Worm (Caenorhabditis elegans) whole organism, L4 larva: ENCODE data around the gene rps-14.

ENCODE experiments used
- F37D6.2 ChIP-seq: sonication (generic microtip); optimal IDR thresholded peaks from 2 replicates; lab custom pipeline; 2016; ENCODE audit warnings: mild to moderate bottlenecking, missing genetic modification characterization, missing compliant biosample characterization
- R02D3.7 ChIP-seq: fragments of 150-350 bp; sonication (generic microtip); optimal IDR thresholded peaks from 3 replicates; lab custom pipeline; 2014; ENCODE audit warnings: missing biosample characterization, missing genetic modification characterization
- Y5F2A.4 ChIP-seq: fragments of 200-800 bp; sonication (Bioruptor generic); optimal IDR thresholded peaks from 2 replicates; lab custom pipeline; 2018; ENCODE audit warnings: mild to moderate bottlenecking, missing genetic modification characterization, missing compliant biosample characterization
- Y75B8A.6 ChIP-seq: fragments of 200-800 bp; sonication (Bioruptor generic); IDR thresholded peaks from 2 replicates; pipeline ENCODE4 v1.3.6; 2022; ENCODE audit warnings: missing genetic modification reagents, missing genetic modification characterization, missing compliant biosample characterization
- ZK337.2 ChIP-seq: fragments of 200-800 bp; sonication (Bioruptor generic); IDR thresholded peaks from 2 replicates; pipeline ENCODE4 v1.3.6; 2022; ENCODE audit warnings: missing genetic modification reagents, missing genetic modification characterization, missing compliant biosample characterization
- ama-1 ChIP-seq: fragments of 150-350 bp; optimal IDR thresholded peaks from 2 replicates; lab custom pipeline; 2014; ENCODE audit warnings: inconsistent platforms, mixed read lengths
- attf-4 ChIP-seq: sonication (generic microtip); optimal IDR thresholded peaks from 3 replicates; lab custom pipeline; 2017; ENCODE audit warnings: missing biosample characterization, missing genetic modification characterization
- ceh-32 ChIP-seq: sonication (generic microtip); optimal IDR thresholded peaks from 2 replicates; lab custom pipeline; 2016; ENCODE audit warnings: mild to moderate bottlenecking, missing genetic modification characterization, missing compliant biosample characterization; ENCODE audit not compliant: poor library complexity
- ceh-44 ChIP-seq: fragments of 200-800 bp; sonication (Bioruptor generic); IDR thresholded peaks from 2 replicates; pipeline ENCODE4 v1.3.6; 2022; ENCODE audit warnings: missing genetic modification reagents, missing genetic modification characterization, missing compliant biosample characterization
- ceh-62 ChIP-seq: sonication (generic microtip); optimal IDR thresholded peaks from 2 replicates; lab custom pipeline; 2017; ENCODE audit warnings: missing biosample characterization, missing genetic modification characterization
- cey-2 ChIP-seq: sonication (generic microtip); optimal IDR thresholded peaks from 3 replicates; lab custom pipeline; 2017; ENCODE audit warnings: missing genetic modification characterization, mild to moderate bottlenecking, missing compliant biosample characterization, antibody characterized with exemption, borderline replicate concordance; ENCODE audit not compliant: insufficient read depth
- daf-16 ChIP-seq, 3 experiments: sonication (generic microtip); optimal IDR thresholded peaks; 2 replicates each; lab custom pipeline; 2016 to 2017; ENCODE audit warnings: missing genetic modification characterization in 3 of 3, missing genetic modification reagents in 3 of 3, mild to moderate bottlenecking in 2 of 3, missing compliant biosample characterization in 2 of 3, missing biosample characterization in 1 of 3, moderate library complexity in 1 of 3
- dmd-6 ChIP-seq: fragments of 200-800 bp; sonication (Bioruptor generic); IDR thresholded peaks from 2 replicates; pipeline ENCODE4 v1.3.6; 2022; ENCODE audit warnings: missing genetic modification reagents, missing genetic modification characterization, missing compliant biosample characterization
- dpl-1 ChIP-seq: fragments of 150-350 bp; optimal IDR thresholded peaks from 2 replicates; lab custom pipeline; 2014; ENCODE audit warnings: missing biosample characterization, missing genetic modification reagents, missing genetic modification characterization
- gei-8 ChIP-seq: fragments of 200-800 bp; sonication (Bioruptor generic); optimal IDR thresholded peaks from 2 replicates; lab custom pipeline; 2018; ENCODE audit warnings: mild to moderate bottlenecking, missing genetic modification characterization, missing compliant biosample characterization
- hlh-11 ChIP-seq: fragments of 200-800 bp; sonication (Bioruptor generic); optimal IDR thresholded peaks from 2 replicates; lab custom pipeline; 2018; ENCODE audit warnings: mild to moderate bottlenecking, missing genetic modification characterization, missing compliant biosample characterization
- hlh-30 ChIP-seq: sonication (generic microtip); optimal IDR thresholded peaks from 2 replicates; lab custom pipeline; 2017; ENCODE audit warnings: antibody characterized with exemption, mild to moderate bottlenecking, missing genetic modification characterization, missing compliant biosample characterization; ENCODE audit not compliant: insufficient read depth
- lin-1 ChIP-seq: fragments of 200-800 bp; sonication (Bioruptor generic); IDR thresholded peaks from 2 replicates; pipeline ENCODE4 v1.3.6; 2022; ENCODE audit warnings: missing genetic modification reagents, missing genetic modification characterization, missing compliant biosample characterization
- lin-13 ChIP-seq: fragments of 150-350 bp; optimal IDR thresholded peaks from 2 replicates; lab custom pipeline; 2014; ENCODE audit warnings: missing biosample characterization, missing genetic modification reagents, missing genetic modification characterization
- lin-38 ChIP-seq: fragments of 200-800 bp; sonication (Bioruptor generic); IDR thresholded peaks from 2 replicates; pipeline ENCODE4 v1.3.6; 2022; ENCODE audit warnings: missing genetic modification reagents, missing genetic modification characterization, missing compliant biosample characterization
- mdt-29 ChIP-seq: fragments of 200-800 bp; sonication (Bioruptor generic); IDR thresholded peaks from 2 replicates; pipeline ENCODE4 v1.3.6; 2022; ENCODE audit warnings: missing genetic modification reagents, missing genetic modification characterization, missing compliant biosample characterization
- mep-1 ChIP-seq: fragments of 150-350 bp; sonication (generic microtip); optimal IDR thresholded peaks from 3 replicates; lab custom pipeline; 2014; ENCODE audit warnings: missing biosample characterization, missing genetic modification characterization
- mes-2 ChIP-seq: sonication (generic microtip); optimal IDR thresholded peaks from 2 replicates; lab custom pipeline; 2016; ENCODE audit warnings: missing genotype, mild to moderate bottlenecking, missing genetic modification characterization, missing compliant biosample characterization; ENCODE audit not compliant: poor library complexity, severe bottlenecking
- nhr-237 ChIP-seq: sonication (generic microtip); optimal IDR thresholded peaks from 2 replicates; lab custom pipeline; 2017; ENCODE audit warnings: missing biosample characterization, missing genetic modification characterization
- nhr-41 ChIP-seq: fragments of 200-800 bp; sonication (Bioruptor generic); IDR thresholded peaks from 2 replicates; pipeline ENCODE4 v1.3.6; 2022; ENCODE audit warnings: missing genetic modification reagents, missing genetic modification characterization, missing compliant biosample characterization
- nhr-42 ChIP-seq: fragments of 200-800 bp; sonication (Bioruptor generic); IDR thresholded peaks from 2 replicates; pipeline ENCODE4 v1.3.6; 2022; ENCODE audit warnings: missing genetic modification characterization, missing compliant biosample characterization
- nhr-6 ChIP-seq: fragments of 150-350 bp; optimal IDR thresholded peaks from 2 replicates; lab custom pipeline; 2014; ENCODE audit warnings: missing biosample characterization, missing genetic modification characterization
- pha-4 ChIP-seq, 2 experiments: fragments of 150-350 bp in 1 of 2; fragments of 200-800 bp in 1 of 2; sonication (Bioruptor generic) in 1 of 2; IDR thresholded peaks in 1 of 2; optimal IDR thresholded peaks in 1 of 2; 2 replicates each; pipeline versions ENCODE4 v1.3.6 to Lab custom; 2014 to 2022; ENCODE audit warnings: missing genetic modification characterization in 2 of 2, missing genetic modification reagents in 2 of 2, missing biosample characterization in 1 of 2, missing compliant biosample characterization in 1 of 2
- php-3 ChIP-seq: fragments of 200-800 bp; sonication (Bioruptor generic); IDR thresholded peaks from 2 replicates; pipeline ENCODE4 v1.3.6; 2022; ENCODE audit warnings: missing genetic modification reagents, missing genetic modification characterization, missing compliant biosample characterization
- pqm-1 ChIP-seq: sonication (generic microtip); optimal IDR thresholded peaks from 2 replicates; lab custom pipeline; 2017; ENCODE audit warnings: missing biosample characterization, missing genetic modification characterization
- rbr-2 ChIP-seq: sonication (generic microtip); optimal IDR thresholded peaks from 2 replicates; lab custom pipeline; 2016; ENCODE audit warnings: missing genotype, missing genetic modification characterization, missing compliant biosample characterization
- saeg-2 ChIP-seq: fragments of 200-800 bp; sonication (Bioruptor generic); IDR thresholded peaks from 2 replicates; pipeline ENCODE4 v1.3.6; 2022; ENCODE audit warnings: missing genetic modification reagents, missing genetic modification characterization, missing compliant biosample characterization
- sdz-12 ChIP-seq: fragments of 200-800 bp; sonication (Bioruptor generic); optimal IDR thresholded peaks from 2 replicates; lab custom pipeline; 2018; ENCODE audit warnings: mild to moderate bottlenecking, missing genetic modification characterization, missing compliant biosample characterization
- set-16 ChIP-seq: fragments of 200-800 bp; sonication (Bioruptor generic); IDR thresholded peaks from 2 replicates; pipeline ENCODE4 v1.3.6; 2022; ENCODE audit warnings: missing genetic modification reagents, missing genetic modification characterization, missing compliant biosample characterization
- snpc-1.2 ChIP-seq: fragments of 200-800 bp; sonication (Bioruptor generic); IDR thresholded peaks from 2 replicates; pipeline ENCODE4 v1.3.6; 2022; ENCODE audit warnings: missing genetic modification reagents, missing genetic modification characterization, missing compliant biosample characterization
- tra-1 ChIP-seq: fragments of 200-800 bp; sonication (Bioruptor generic); IDR thresholded peaks from 2 replicates; pipeline ENCODE4 v1.3.6; 2022; ENCODE audit warnings: missing genetic modification reagents, missing genetic modification characterization, missing compliant biosample characterization
- unc-39 ChIP-seq: sonication (generic microtip); optimal IDR thresholded peaks from 2 replicates; lab custom pipeline; 2017; ENCODE audit warnings: missing biosample characterization, missing genetic modification characterization
- zag-1 ChIP-seq: fragments of 150-350 bp; optimal IDR thresholded peaks from 2 replicates; lab custom pipeline; 2014; ENCODE audit warnings: missing biosample characterization, missing genetic modification characterization
- zip-11 ChIP-seq: fragments of 200-800 bp; sonication (Bioruptor generic); IDR thresholded peaks from 2 replicates; pipeline ENCODE4 v1.3.6; 2022; ENCODE audit warnings: missing genetic modification characterization, missing compliant biosample characterization
- zip-2 ChIP-seq: fragments of 150-350 bp; optimal IDR thresholded peaks from 2 replicates; lab custom pipeline; 2014; ENCODE audit warnings: missing biosample characterization, missing genetic modification characterization
- ztf-11 ChIP-seq: fragments of 150-350 bp; optimal IDR thresholded peaks from 2 replicates; lab custom pipeline; 2014; ENCODE audit warnings: missing biosample characterization, missing genetic modification characterization
- ztf-7 ChIP-seq: fragments of 150-350 bp; optimal IDR thresholded peaks from 2 replicates; lab custom pipeline; 2014; ENCODE audit warnings: missing biosample characterization, missing genetic modification characterization

Gene rps-14

DNA sequence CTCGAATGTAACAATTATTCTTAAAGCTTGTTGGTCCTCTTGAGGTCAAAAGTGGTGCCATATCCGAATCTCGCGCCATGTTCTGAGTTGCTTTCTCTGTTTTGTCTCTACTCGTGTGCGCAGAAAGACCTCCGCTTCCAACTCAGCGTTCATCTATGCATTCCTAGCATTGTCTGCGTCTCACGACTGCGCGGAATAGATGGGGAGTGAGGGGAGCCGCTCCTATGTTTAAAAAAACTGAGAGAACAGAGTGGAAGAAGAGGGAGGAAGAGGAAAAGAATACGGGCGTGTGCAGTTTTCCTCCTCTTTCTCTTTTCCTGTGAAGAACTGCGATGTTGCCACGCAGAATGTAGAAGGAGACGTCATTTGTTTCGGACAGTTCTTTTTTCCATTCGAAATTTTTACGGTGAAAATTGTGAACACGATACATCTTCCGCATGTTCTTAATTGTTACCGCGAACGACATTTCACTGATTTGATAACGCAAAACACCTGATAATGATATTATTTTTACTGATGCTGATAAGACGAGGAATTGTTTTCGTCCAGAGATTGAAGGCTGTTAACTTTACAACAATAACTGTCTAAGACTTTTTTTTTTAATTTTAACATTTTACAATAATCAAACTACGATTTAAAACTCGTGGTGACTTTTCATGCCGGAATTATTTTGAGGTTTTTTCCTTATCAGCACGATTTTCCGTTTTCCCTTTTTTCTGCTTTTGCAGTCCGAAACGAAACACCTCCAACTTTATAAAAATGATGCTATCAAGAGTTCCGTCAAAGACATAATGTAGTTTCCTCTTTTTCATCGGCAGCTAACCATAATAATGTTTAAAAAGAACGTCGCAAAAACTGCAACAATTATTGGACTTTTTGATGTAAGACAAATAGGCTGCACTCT lies 12.5 kb downstream of the rps-14 start (continued):
- peak; percentile 76 for TF ChIP-seq mep-1 (tag; lab: Kevin White, UChicago)
- TF ChIP-seq lin-13 (GFP tag; lab: Kevin White, UChicago), result no peak
- no peak for TF ChIP-seq lin-38 (GFP tag; lab: Robert Waterston, UW)
- peak; percentile 29 for TF ChIP-seq nhr-6
- no peak for TF ChIP-seq ceh-62 (tag; lab: Kevin White, UChicago)
- no peak for TF ChIP-seq Y5F2A.4 (GFP tag; lab: Kevin White, UChicago)
- TF ChIP-seq dpl-1 (GFP tag; lab: Kevin White, UChicago), result peak; percentile 2
- TF ChIP-seq lin-1 (GFP tag; lab: Robert Waterston, UW), result 0 out of 2 replicates have a peak, but pooled peaks have one; percentile 37
- peak; percentile 89 for TF ChIP-seq php-3 (GFP tag; lab: Robert Waterston, UW)
- TF ChIP-seq nhr-41 (GFP tag; lab: Robert Waterston, UW), result no peak
- no peak for TF ChIP-seq attf-4 (tag; lab: Kevin White, UChicago)
- peak; percentile 40 for TF ChIP-seq hlh-30 (tag; lab: Kevin White, UChicago)
- TF ChIP-seq sdz-12 (GFP tag; lab: Kevin White, UChicago), result no peak
- TF ChIP-seq pha-4 (GFP tag; IDR thresholded peaks at IDR 0.05; lab: Robert Waterston, UW), result no peak
- no peak for TF ChIP-seq pha-4 (tag; optimal IDR thresholded peaks at IDR 0.05; lab: Kevin White, UChicago)
- TF ChIP-seq zip-2 (tag; lab: Kevin White, UChicago), result no peak
- no peak for TF ChIP-seq mdt-29 (GFP tag; lab: Robert Waterston, UW)
- TF ChIP-seq mes-2 (tag; lab: Kevin White, UChicago), result peak; percentile 51
- TF ChIP-seq ama-1 (lab: Kevin White, UChicago), result peak; percentile 2
- no peak for TF ChIP-seq saeg-2 (GFP tag; lab: Robert Waterston, UW)
- peak; percentile 9 for TF ChIP-seq F37D6.2 (tag; lab: Kevin White, UChicago)
- no peak for TF ChIP-seq R02D3.7 (tag; lab: Kevin White, UChicago)
- peak; percentile 31 for TF ChIP-seq set-16
- TF ChIP-seq dmd-6, result peak; percentile 45
- peak; percentile 84 for TF ChIP-seq pqm-1
- TF ChIP-seq snpc-1.2 (GFP tag; lab: Robert Waterston, UW), result no peak
- TF ChIP-seq gei-8 (GFP tag; lab: Kevin White, UChicago), result no peak
- no peak for TF ChIP-seq zip-11 (GFP tag; lab: Robert Waterston, UW)
- TF ChIP-seq ztf-7 (tag; lab: Kevin White, UChicago), result peak; percentile 5
- no peak for TF ChIP-seq ZK337.2 (GFP tag; lab: Robert Waterston, UW)
- TF ChIP-seq nhr-237, result no peak
- no peak for TF ChIP-seq ceh-44
- peak; percentile 58 for TF ChIP-seq hlh-11
- TF ChIP-seq unc-39 (tag; lab: Kevin White, UChicago), result no peak
- peak; percentile 64 for TF ChIP-seq rbr-2 (tag; lab: Kevin White, UChicago)
- no peak for TF ChIP-seq daf-16 (GFP tag; optimal IDR thresholded peaks at IDR 0.05; lab: Kevin White, UChicago)
- TF ChIP-seq daf-16 (tag; optimal IDR thresholded peaks at IDR 0.05; lab: Kevin White, UChicago), result peak; percentile 74
- no peak for TF ChIP-seq ztf-11 (tag; lab: Kevin White, UChicago)
- no peak for TF ChIP-seq tra-1 (GFP tag; lab: Robert Waterston, UW)
- no peak for TF ChIP-seq cey-2 (tag; lab: Kevin White, UChicago)
- TF ChIP-seq zag-1, result no peak
- no peak for TF ChIP-seq ceh-32 (tag; lab: Kevin White, UChicago)
- no peak for TF ChIP-seq nhr-42 (GFP tag; lab: Robert Waterston, UW)
- no peak for TF ChIP-seq Y75B8A.6
